Worm (Caenorhabditis elegans) whole organism, L2 larva: ENCODE data around the gene pfn-3.

Source experiments
- C34F6.9 ChIP-seq: fragments of 150-350 bp; optimal IDR thresholded peaks from 2 replicates; lab custom pipeline; 2014; ENCODE audit warnings: missing biosample characterization, missing genetic modification characterization
- F13H6.1 ChIP-seq: sonication (generic microtip); optimal IDR thresholded peaks from 2 replicates; lab custom pipeline; 2016; ENCODE audit warnings: missing genetic modification characterization, missing compliant biosample characterization
- R02D3.7 ChIP-seq: fragments of 150-350 bp; optimal IDR thresholded peaks from 2 replicates; lab custom pipeline; 2014; ENCODE audit warnings: missing biosample characterization, missing genetic modification characterization
- Y55F3AM.14 ChIP-seq: fragments of 200-800 bp; sonication (Bioruptor generic); optimal IDR thresholded peaks from 2 replicates; lab custom pipeline; 2018; ENCODE audit warnings: mild to moderate bottlenecking, missing genetic modification characterization, missing compliant biosample characterization
- ZK546.5 ChIP-seq: sonication (generic microtip); optimal IDR thresholded peaks from 2 replicates; lab custom pipeline; 2017; ENCODE audit warnings: missing biosample characterization, missing genetic modification characterization
- aly-2 ChIP-seq: fragments of 150-350 bp; optimal IDR thresholded peaks from 2 replicates; lab custom pipeline; 2014; ENCODE audit warnings: missing biosample characterization, missing genetic modification characterization
- ama-1 ChIP-seq: fragments of 150-350 bp; optimal IDR thresholded peaks from 2 replicates; lab custom pipeline; 2018; ENCODE audit warnings: inconsistent platforms
- blmp-1 ChIP-seq: sonication (generic microtip); optimal IDR thresholded peaks from 2 replicates; lab custom pipeline; 2017; ENCODE audit warnings: missing genetic modification characterization, mild to moderate bottlenecking, missing compliant biosample characterization, antibody characterized with exemption, moderate library complexity; ENCODE audit not compliant: insufficient read depth
- ceh-16 ChIP-seq: fragments of 150-350 bp; optimal IDR thresholded peaks from 2 replicates; lab custom pipeline; 2014; ENCODE audit warnings: missing biosample characterization, missing genetic modification characterization
- crh-2 ChIP-seq: sonication (generic microtip); optimal IDR thresholded peaks from 2 replicates; lab custom pipeline; 2017; ENCODE audit warnings: missing biosample characterization, missing genetic modification characterization
- dmd-4 ChIP-seq: sonication (generic microtip); optimal IDR thresholded peaks from 2 replicates; lab custom pipeline; 2017; ENCODE audit warnings: missing biosample characterization, missing genetic modification characterization
- egl-27 ChIP-seq: sonication (generic microtip); optimal IDR thresholded peaks from 3 replicates; lab custom pipeline; 2017; ENCODE audit warnings: missing biosample characterization, missing genetic modification reagents, missing genetic modification characterization
- elt-3 ChIP-seq: sonication (generic microtip); optimal IDR thresholded peaks from 2 replicates; lab custom pipeline; 2017; ENCODE audit warnings: missing biosample characterization, missing genetic modification characterization
- fos-1 ChIP-seq: fragments of 150-350 bp; optimal IDR thresholded peaks from 2 replicates; lab custom pipeline; 2014; ENCODE audit warnings: missing biosample characterization, missing genetic modification characterization
- lin-11 ChIP-seq: fragments of 150-350 bp; sonication (generic microtip); optimal IDR thresholded peaks from 2 replicates; lab custom pipeline; 2014; ENCODE audit warnings: missing biosample characterization, missing genetic modification characterization, inconsistent platforms, mixed read lengths
- lin-13 ChIP-seq: fragments of 150-350 bp; optimal IDR thresholded peaks from 2 replicates; lab custom pipeline; 2014; ENCODE audit warnings: missing biosample characterization, missing genetic modification reagents, missing genetic modification characterization
- lin-39 ChIP-seq: fragments of 150-350 bp; optimal IDR thresholded peaks from 2 replicates; lab custom pipeline; 2014; ENCODE audit warnings: missing biosample characterization, missing genetic modification reagents, missing genetic modification characterization
- lsy-2 ChIP-seq, 2 experiments: fragments of 150-350 bp in 1 of 2; sonication (generic microtip) in 1 of 2; optimal IDR thresholded peaks; 2 replicates each; lab custom pipeline; 2014 to 2017; ENCODE audit warnings: missing biosample characterization in 2 of 2, missing genetic modification characterization in 2 of 2
- mab-5 ChIP-seq: fragments of 150-350 bp; optimal IDR thresholded peaks from 2 replicates; lab custom pipeline; 2014; ENCODE audit warnings: missing biosample characterization, missing genetic modification characterization
- mbf-1 ChIP-seq: sonication (generic microtip); optimal IDR thresholded peaks from 2 replicates; lab custom pipeline; 2017; ENCODE audit warnings: missing biosample characterization, missing genetic modification characterization
- mdl-1 ChIP-seq, 2 experiments: fragments of 150-350 bp in 1 of 2; sonication (generic microtip) in 1 of 2; optimal IDR thresholded peaks; 2 replicates each; lab custom pipeline; 2017; ENCODE audit warnings: missing biosample characterization in 2 of 2, missing genetic modification characterization in 2 of 2
- nhr-10 ChIP-seq: sonication (generic microtip); optimal IDR thresholded peaks from 2 replicates; lab custom pipeline; 2017; ENCODE audit warnings: missing biosample characterization, missing genetic modification characterization
- nhr-11 ChIP-seq: fragments of 150-350 bp; optimal IDR thresholded peaks from 2 replicates; lab custom pipeline; 2014; ENCODE audit warnings: missing biosample characterization, missing genetic modification characterization
- nhr-129 ChIP-seq: fragments of 150-350 bp; optimal IDR thresholded peaks from 2 replicates; lab custom pipeline; 2014; ENCODE audit warnings: missing biosample characterization, missing genetic modification characterization
- nhr-21 ChIP-seq: fragments of 150-350 bp; optimal IDR thresholded peaks from 2 replicates; lab custom pipeline; 2014; ENCODE audit warnings: missing biosample characterization, missing genetic modification characterization
- nhr-23 ChIP-seq: fragments of 150-350 bp; optimal IDR thresholded peaks from 2 replicates; lab custom pipeline; 2014; ENCODE audit warnings: missing biosample characterization, missing genetic modification reagents, missing genetic modification characterization
- nhr-237 ChIP-seq: fragments of 150-350 bp; optimal IDR thresholded peaks from 2 replicates; lab custom pipeline; 2014; ENCODE audit warnings: missing biosample characterization, missing genetic modification characterization
- nhr-25 ChIP-seq: fragments of 150-350 bp; sonication (generic microtip); optimal IDR thresholded peaks from 3 replicates; lab custom pipeline; 2014; ENCODE audit warnings: missing biosample characterization, missing genetic modification characterization
- nhr-6 ChIP-seq: fragments of 150-350 bp; optimal IDR thresholded peaks from 2 replicates; lab custom pipeline; 2014; ENCODE audit warnings: missing biosample characterization, missing genetic modification characterization
- peb-1 ChIP-seq: fragments of 150-350 bp; optimal IDR thresholded peaks from 2 replicates; lab custom pipeline; 2014; ENCODE audit warnings: missing biosample characterization, missing genetic modification characterization
- sem-4 ChIP-seq: fragments of 150-350 bp; optimal IDR thresholded peaks from 2 replicates; lab custom pipeline; 2014; ENCODE audit warnings: missing biosample characterization, missing genetic modification reagents, missing genetic modification characterization
- skn-1 ChIP-seq: sonication (generic microtip); optimal IDR thresholded peaks from 2 replicates; lab custom pipeline; 2017; ENCODE audit warnings: missing biosample characterization, missing genetic modification characterization
- sma-9 ChIP-seq, 2 experiments: fragments of 150-350 bp in 1 of 2; sonication (generic microtip) in 1 of 2; optimal IDR thresholded peaks; 2 replicates each; lab custom pipeline; 2014 to 2016; ENCODE audit warnings: missing genetic modification characterization in 2 of 2, mild to moderate bottlenecking in 1 of 2, missing biosample characterization in 1 of 2, missing compliant biosample characterization in 1 of 2, missing genetic modification reagents in 1 of 2, moderate library complexity in 1 of 2
- snpc-4 ChIP-seq: fragments of 150-350 bp; optimal IDR thresholded peaks from 2 replicates; lab custom pipeline; 2014; ENCODE audit warnings: missing biosample characterization, missing genetic modification characterization
- unc-39 ChIP-seq: fragments of 150-350 bp; optimal IDR thresholded peaks from 2 replicates; lab custom pipeline; 2014; ENCODE audit warnings: missing biosample characterization, missing genetic modification characterization
- unc-55 ChIP-seq: fragments of 150-350 bp; sonication (generic microtip); optimal IDR thresholded peaks from 3 replicates; lab custom pipeline; 2014; ENCODE audit warnings: missing biosample characterization, missing genetic modification reagents, missing genetic modification characterization
- unc-62 ChIP-seq: fragments of 150-350 bp; optimal IDR thresholded peaks from 2 replicates; lab custom pipeline; 2014; ENCODE audit warnings: missing biosample characterization, missing genetic modification reagents, missing genetic modification characterization
- zag-1 ChIP-seq: fragments of 150-350 bp; optimal IDR thresholded peaks from 2 replicates; lab custom pipeline; 2014; ENCODE audit warnings: missing biosample characterization, missing genetic modification characterization
- ztf-1 ChIP-seq: fragments of 200-800 bp; sonication (Bioruptor generic); conservative IDR thresholded peaks from 2 replicates; pipeline ENCODE4 v1.3.6; 2022; ENCODE audit warnings: missing genetic modification characterization, missing compliant biosample characterization
- ztf-11 ChIP-seq: sonication (generic microtip); optimal IDR thresholded peaks from 2 replicates; lab custom pipeline; 2017; ENCODE audit warnings: missing biosample characterization, missing genetic modification characterization
- ztf-4 ChIP-seq: fragments of 150-350 bp; optimal IDR thresholded peaks from 2 replicates; lab custom pipeline; 2014; ENCODE audit warnings: missing biosample characterization, missing genetic modification characterization

The pfn-3 gene

DNA sequence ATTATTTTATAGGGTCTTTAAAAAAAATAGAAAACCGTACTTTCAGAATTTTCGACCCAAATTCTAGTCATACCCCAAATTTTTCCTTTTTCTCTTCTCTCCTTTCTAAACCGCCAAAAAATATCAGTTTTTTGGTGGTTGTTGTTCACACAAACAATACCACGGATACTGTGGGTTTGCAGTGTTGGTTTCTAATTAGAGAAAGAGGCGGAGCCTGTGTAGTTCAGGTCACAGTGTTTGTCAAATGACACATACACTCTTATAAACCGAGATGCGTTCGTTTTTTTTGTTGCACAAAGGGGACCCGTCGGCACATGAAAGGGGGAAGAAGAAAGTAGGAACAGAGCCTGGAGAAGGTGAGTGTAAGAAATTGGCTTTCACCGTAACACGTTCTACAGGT, 8.3 kb downstream of the pfn-3 start, which contains the start of gene lim-6:
TSS of gene lim-6 (plus strand) at position 301 of the 400 bp plus-strand sequence.
- TF ChIP-seq peb-1 (tag; lab: Kevin White, UChicago) (no peak), nhr-21 (no peak), snpc-4 (tag; lab: Kevin White, UChicago) (no peak), nhr-6 (tag; lab: Kevin White, UChicago) (no peak), Y55F3AM.14 (no peak), blmp-1 (no peak)

DNA sequence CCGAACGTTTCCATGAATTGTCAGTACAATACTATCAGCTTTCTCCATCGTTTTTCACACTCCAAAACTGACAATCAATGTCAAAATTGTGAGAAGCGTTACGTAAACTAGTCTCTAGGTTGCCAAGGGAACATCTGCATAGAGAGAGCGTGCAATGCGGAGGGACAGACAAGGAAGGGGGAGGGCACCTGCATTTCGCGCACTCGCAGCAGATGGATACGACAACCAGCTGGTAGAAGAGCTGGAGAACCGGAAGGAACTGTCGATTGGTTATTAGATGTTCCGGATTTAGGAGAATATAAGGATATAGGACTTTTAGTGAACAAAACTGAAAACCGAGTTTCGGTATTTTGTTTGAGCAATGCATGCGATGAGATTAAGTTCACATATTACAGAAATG, 11.5 kb downstream of the pfn-3 start, which contains the start of gene mksr-1:
TSS of gene mksr-1 (minus strand) at position 144 of the 400 bp plus-strand sequence.
- no peak for TF ChIP-seq blmp-1

DNA sequence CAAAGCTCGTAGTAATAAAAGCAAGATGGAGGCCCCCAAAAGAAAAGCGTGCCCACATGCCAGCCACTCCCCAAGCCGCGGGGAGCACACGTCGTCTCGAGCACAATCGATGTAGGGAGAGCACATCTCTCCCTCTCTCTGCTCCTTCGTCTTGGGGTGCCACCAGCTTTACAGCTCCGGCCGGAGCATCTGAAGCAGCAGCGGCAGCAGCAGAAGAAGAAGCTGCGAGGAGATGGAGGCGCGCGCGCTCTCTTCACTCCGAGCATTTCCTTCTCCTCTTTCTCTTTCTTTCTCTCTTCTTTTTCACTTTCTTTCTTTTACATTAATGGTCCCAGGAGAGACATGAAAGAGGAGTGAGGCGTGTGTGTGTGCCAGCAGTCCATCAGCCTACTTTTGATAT, 16.4 kb downstream of the pfn-3 start:
- TF ChIP-seq sma-9 (GFP tag; optimal IDR thresholded peaks at IDR 0.05; lab: Kevin White, UChicago) (peak; percentile 38), sma-9 (tag; optimal IDR thresholded peaks at IDR 0.05; lab: Kevin White, UChicago) (no peak), unc-55 (peak; percentile 83), nhr-6 (tag; lab: Kevin White, UChicago) (no peak), snpc-4 (tag; lab: Kevin White, UChicago) (peak; percentile 31), mdl-1 (tag; optimal IDR thresholded peaks at IDR 0.05; lab: Kevin White, UChicago) (peak in 1 of 2 experiments; percentile 62), mab-5 (peak; percentile 59), elt-3 (tag; lab: Kevin White, UChicago) (no peak), aly-2 (tag; lab: Kevin White, UChicago) (no peak), lin-13 (peak; percentile 15), lin-11 (tag; lab: Kevin White, UChicago) (peak; percentile 11), lsy-2 (tag; optimal IDR thresholded peaks at IDR 0.05; lab: Kevin White, UChicago) (peak; percentile 9 to 56), nhr-10 (tag; lab: Kevin White, UChicago) (no peak), nhr-23 (no peak), F13H6.1 (tag; lab: Kevin White, UChicago) (peak; percentile 78), zag-1 (peak; percentile 76), egl-27 (tag; lab: Kevin White, UChicago) (no peak), crh-2 (tag; lab: Kevin White, UChicago) (peak; percentile 38), nhr-237 (no peak), ztf-11 (tag; lab: Kevin White, UChicago) (no peak), nhr-129 (tag; lab: Kevin White, UChicago) (peak; percentile 61), fos-1 (tag; lab: Kevin White, UChicago) (no peak), unc-62 (GFP tag; lab: Kevin White, UChicago) (no peak), dmd-4 (no peak), sem-4 (peak; percentile 6), ama-1 (no peak), C34F6.9 (tag; lab: Kevin White, UChicago) (peak; percentile 67), Y55F3AM.14 (peak; percentile 23), R02D3.7 (no peak)

DNA sequence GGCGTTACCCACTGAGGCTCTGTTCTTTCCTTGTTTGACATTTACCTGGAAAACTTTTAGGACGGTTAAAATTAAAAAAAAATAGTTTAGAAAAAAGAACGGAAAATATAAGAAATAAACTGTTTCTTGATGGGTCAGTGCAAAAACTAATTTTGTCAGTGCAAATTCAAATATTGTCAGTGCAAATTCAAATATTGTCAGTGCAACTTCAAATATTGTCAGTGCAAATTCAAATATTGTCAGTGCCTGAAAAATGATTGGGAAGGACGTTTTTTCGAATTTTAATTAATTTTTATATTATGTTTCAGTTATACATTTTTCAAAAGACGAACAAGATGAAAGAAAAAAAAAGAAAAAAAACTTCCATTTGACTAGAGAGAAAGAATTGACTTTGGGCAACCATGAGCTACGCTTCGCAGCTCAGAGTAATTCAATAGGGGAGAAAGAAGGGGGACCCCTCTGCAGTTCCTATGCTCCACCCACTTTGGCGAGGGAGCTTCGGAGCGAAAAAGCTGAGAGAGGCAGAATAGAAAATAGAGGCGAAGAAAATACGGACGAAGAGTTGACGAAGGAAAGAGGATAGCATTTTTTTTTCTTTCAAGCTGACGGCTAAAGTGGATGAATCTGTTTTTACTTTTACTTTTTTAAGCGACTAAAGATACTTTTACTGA, 17.9 kb downstream of the pfn-3 start, which contains the start of gene unc-1:
TSS of gene unc-1 (minus strand) at position 51 of the 671 bp plus-strand sequence.
- TF ChIP-seq sem-4, result peak; percentile 63
- TF ChIP-seq fos-1 (tag; lab: Kevin White, UChicago), result no peak
- no peak for TF ChIP-seq egl-27 (tag; lab: Kevin White, UChicago)
- TF ChIP-seq mbf-1, result no peak
- no peak for TF ChIP-seq blmp-1
- TF ChIP-seq crh-2 (tag; lab: Kevin White, UChicago), result no peak
- TF ChIP-seq lsy-2 (tag; optimal IDR thresholded peaks at IDR 0.05; lab: Kevin White, UChicago), result peak in 1 of 2 experiments; percentile 43
- TF ChIP-seq nhr-11 (tag; lab: Kevin White, UChicago), result no peak
- TF ChIP-seq ZK546.5 (tag; lab: Kevin White, UChicago), result no peak
- peak; percentile 34 for TF ChIP-seq C34F6.9 (tag; lab: Kevin White, UChicago)
- no peak for TF ChIP-seq elt-3 (tag; lab: Kevin White, UChicago)
- peak; percentile 23 for TF ChIP-seq nhr-129 (tag; lab: Kevin White, UChicago)
- no peak for TF ChIP-seq Y55F3AM.14
- no peak for TF ChIP-seq nhr-25 (tag; lab: Kevin White, UChicago)
- no peak for TF ChIP-seq ztf-11 (tag; lab: Kevin White, UChicago)
- no peak for TF ChIP-seq unc-39
- TF ChIP-seq ztf-4, result no peak
- TF ChIP-seq mdl-1 (tag; optimal IDR thresholded peaks at IDR 0.05; lab: Kevin White, UChicago), result peak in 1 of 2 experiments; percentile 3
- TF ChIP-seq ceh-16 (tag; lab: Kevin White, UChicago), result no peak
- peak; percentile 53 for TF ChIP-seq F13H6.1 (tag; lab: Kevin White, UChicago)
- peak; percentile 22 for TF ChIP-seq unc-55
- peak; percentile 76 for TF ChIP-seq zag-1
- TF ChIP-seq skn-1 (tag; lab: Kevin White, UChicago), result no peak
- no peak for TF ChIP-seq nhr-6 (tag; lab: Kevin White, UChicago)
- TF ChIP-seq nhr-237, result no peak
- no peak for TF ChIP-seq unc-62 (GFP tag; lab: Kevin White, UChicago)
- TF ChIP-seq ztf-1 (GFP tag; lab: Robert Waterston, UW), result no peak
- TF ChIP-seq lin-39 (tag; lab: Kevin White, UChicago), result no peak
